Fruit fly (Drosophila melanogaster) whole organism, embryonic: Measurements from ENCODE around the gene aqz.

Experiments used
- Atf-2 ChIP-seq: fragments of 200-800 bp; sonication (Bioruptor generic); optimal IDR thresholded peaks from 2 replicates; lab custom pipeline; 2016; ENCODE audit warnings: missing biosample characterization, missing genetic modification characterization
- B-H2 ChIP-seq: fragments of 200-800 bp; sonication (Bioruptor generic); optimal IDR thresholded peaks from 2 replicates; lab custom pipeline; 2018; ENCODE audit warnings: missing biosample characterization, mild to moderate bottlenecking, missing genetic modification characterization
- CG10274 ChIP-seq: fragments of 200-800 bp; sonication (Bioruptor generic); optimal IDR thresholded peaks from 3 replicates; lab custom pipeline; 2017; ENCODE audit warnings: missing biosample characterization, mild to moderate bottlenecking, missing genetic modification characterization
- CG10462 ChIP-seq: fragments of 200-800 bp; sonication (Bioruptor generic); optimal IDR thresholded peaks from 2 replicates; lab custom pipeline; 2016; ENCODE audit warnings: missing biosample characterization, missing genetic modification characterization
- CG10979 ChIP-seq: fragments of 200-800 bp; sonication (Bioruptor generic); optimal IDR thresholded peaks from 2 replicates; lab custom pipeline; 2018; ENCODE audit warnings: missing biosample characterization, mild to moderate bottlenecking, missing genetic modification characterization, moderate library complexity
- CG12071 ChIP-seq: fragments of 200-800 bp; sonication (Bioruptor generic); optimal IDR thresholded peaks from 3 replicates; lab custom pipeline; 2018; ENCODE audit warnings: missing biosample characterization, mild to moderate bottlenecking, missing genetic modification characterization
- CG12155 ChIP-seq: fragments of 200-800 bp; sonication (Bioruptor generic); optimal IDR thresholded peaks from 3 replicates; lab custom pipeline; 2016; ENCODE audit warnings: missing biosample characterization, missing genetic modification characterization
- CG12744 ChIP-seq: fragments of 200-800 bp; sonication (Bioruptor generic); optimal IDR thresholded peaks from 2 replicates; lab custom pipeline; 2016; ENCODE audit warnings: missing biosample characterization, missing genetic modification characterization
- CG12769 ChIP-seq: fragments of 200-800 bp; sonication (Bioruptor generic); optimal IDR thresholded peaks from 2 replicates; lab custom pipeline; 2019; ENCODE audit warnings: missing biosample characterization, mild to moderate bottlenecking, missing genetic modification characterization, moderate library complexity
- CG1529 ChIP-seq: fragments of 200-800 bp; sonication (Bioruptor generic); optimal IDR thresholded peaks from 3 replicates; lab custom pipeline; 2018; ENCODE audit warnings: missing biosample characterization, missing genetic modification characterization
- CG15479 ChIP-seq: fragments of 200-800 bp; sonication (Bioruptor generic); optimal IDR thresholded peaks from 3 replicates; lab custom pipeline; 2019; ENCODE audit warnings: missing biosample characterization, mild to moderate bottlenecking, missing genetic modification characterization, moderate library complexity
- CG18011 ChIP-seq: fragments of 200-800 bp; sonication (Bioruptor generic); optimal IDR thresholded peaks from 2 replicates; lab custom pipeline; 2017; ENCODE audit warnings: missing biosample characterization, missing genetic modification characterization, mild to moderate bottlenecking, moderate library complexity, missing genotype
- CG2712 ChIP-seq: fragments of 200-800 bp; optimal IDR thresholded peaks from 3 replicates; lab custom pipeline; 2019; ENCODE audit warnings: missing biosample characterization, mild to moderate bottlenecking, missing genetic modification characterization, moderate library complexity
- CG33557 ChIP-seq: fragments of 200-800 bp; sonication (Bioruptor generic); optimal IDR thresholded peaks from 2 replicates; lab custom pipeline; 2019; ENCODE audit warnings: missing biosample characterization, mild to moderate bottlenecking, missing genetic modification characterization, moderate library complexity
- CG3847 ChIP-seq: fragments of 200-800 bp; sonication (Bioruptor generic); IDR thresholded peaks from 2 replicates; pipeline ENCODE4 v1.3.6; 2022; ENCODE audit warnings: missing biosample characterization, missing genetic modification characterization
- CG6854 ChIP-seq: fragments of 200-800 bp; sonication (Bioruptor generic); optimal IDR thresholded peaks from 3 replicates; lab custom pipeline; 2017; ENCODE audit warnings: missing biosample characterization, mild to moderate bottlenecking, missing genetic modification characterization
- CG7357 ChIP-seq: fragments of 200-800 bp; sonication (Bioruptor generic); IDR thresholded peaks from 3 replicates; pipeline ENCODE4 v1.3.6; 2022; ENCODE audit warnings: missing biosample characterization, missing genetic modification characterization
- CG8388 ChIP-seq: fragments of 200-800 bp; sonication (Bioruptor generic); optimal IDR thresholded peaks from 2 replicates; lab custom pipeline; 2019; ENCODE audit warnings: missing biosample characterization, mild to moderate bottlenecking, missing genetic modification characterization, moderate library complexity
- Dek ChIP-seq: fragments of 200-800 bp; sonication (Bioruptor generic); optimal IDR thresholded peaks from 3 replicates; lab custom pipeline; 2019; ENCODE audit warnings: missing biosample characterization, mild to moderate bottlenecking, missing genetic modification characterization, moderate library complexity
- Dp ChIP-seq: fragments of 200-800 bp; sonication (Bioruptor generic); optimal IDR thresholded peaks from 2 replicates; lab custom pipeline; 2018; ENCODE audit warnings: missing biosample characterization, mild to moderate bottlenecking, missing genetic modification characterization, moderate library complexity
- Dref ChIP-seq: fragments of 200-800 bp; sonication (Bioruptor generic); IDR thresholded peaks from 2 replicates; pipeline ENCODE4 v1.3.6; 2022; ENCODE audit warnings: missing biosample characterization, missing genetic modification characterization
- Ets65A ChIP-seq: fragments of 200-800 bp; sonication (Bioruptor generic); peaks from one replicate; lab custom pipeline; 2016; ENCODE audit warnings: missing biosample characterization, missing genetic modification characterization
- HmgD ChIP-seq: fragments of 200-800 bp; sonication (Bioruptor generic); optimal IDR thresholded peaks from 3 replicates; lab custom pipeline; 2016; ENCODE audit warnings: missing biosample characterization, missing genetic modification characterization
- Hmx ChIP-seq: fragments of 200-800 bp; sonication (Bioruptor generic); optimal IDR thresholded peaks from 2 replicates; lab custom pipeline; 2016; ENCODE audit warnings: missing biosample characterization, missing genetic modification characterization
- Nf-YB ChIP-seq: fragments of 200-800 bp; sonication (Bioruptor generic); optimal IDR thresholded peaks from 3 replicates; lab custom pipeline; 2019; ENCODE audit warnings: missing biosample characterization, mild to moderate bottlenecking, missing genetic modification characterization, moderate library complexity
- Oli ChIP-seq: fragments of 200-800 bp; sonication (Bioruptor generic); optimal IDR thresholded peaks from 2 replicates; lab custom pipeline; 2018; ENCODE audit warnings: missing biosample characterization, mild to moderate bottlenecking, missing genetic modification characterization, moderate library complexity
- ac ChIP-seq: fragments of 200-800 bp; sonication (Bioruptor generic); optimal IDR thresholded peaks from 3 replicates; lab custom pipeline; 2017; ENCODE audit warnings: missing biosample characterization, mild to moderate bottlenecking, missing genetic modification characterization
- ara ChIP-seq: fragments of 200-800 bp; sonication (Bioruptor generic); IDR thresholded peaks from 2 replicates; pipeline ENCODE4 v1.3.6; 2022; ENCODE audit warnings: missing biosample characterization, missing genetic modification characterization
- chinmo ChIP-seq: fragments of 200-800 bp; sonication (Bioruptor generic); IDR thresholded peaks from 4 replicates; pipeline ENCODE4 v1.3.6; 2022; ENCODE audit warnings: missing biosample characterization, missing genetic modification characterization; ENCODE audit not compliant: partially characterized antibody
- crc ChIP-seq: fragments of 200-800 bp; sonication (Bioruptor generic); optimal IDR thresholded peaks from 2 replicates; lab custom pipeline; 2016; ENCODE audit warnings: missing biosample characterization, missing genetic modification characterization
- disco-r ChIP-seq: fragments of 200-800 bp; sonication (Bioruptor generic); optimal IDR thresholded peaks from 2 replicates; lab custom pipeline; 2016; ENCODE audit warnings: missing biosample characterization, missing genetic modification characterization
- dmrt99B ChIP-seq: fragments of 200-800 bp; sonication (Bioruptor generic); optimal IDR thresholded peaks from 2 replicates; lab custom pipeline; 2018; ENCODE audit warnings: missing biosample characterization, mild to moderate bottlenecking, missing genetic modification characterization, moderate library complexity
- fd102C ChIP-seq: fragments of 200-800 bp; sonication (Bioruptor generic); optimal IDR thresholded peaks from 2 replicates; lab custom pipeline; 2018; ENCODE audit warnings: missing biosample characterization, mild to moderate bottlenecking, missing genetic modification characterization, moderate library complexity
- fru ChIP-seq: fragments of >200 bp; optimal IDR thresholded peaks from 2 replicates; lab custom pipeline; 2017
- jing ChIP-seq: fragments of 200-800 bp; sonication (Bioruptor generic); optimal IDR thresholded peaks from 2 replicates; lab custom pipeline; 2018; ENCODE audit warnings: missing biosample characterization, mild to moderate bottlenecking, missing genetic modification characterization
- lbe ChIP-seq: fragments of 200-800 bp; sonication (Bioruptor generic); optimal IDR thresholded peaks from 2 replicates; lab custom pipeline; 2016; ENCODE audit warnings: missing biosample characterization, mild to moderate bottlenecking, missing genetic modification characterization
- pum ChIP-seq: fragments of 200-800 bp; sonication (Bioruptor generic); optimal IDR thresholded peaks from 2 replicates; lab custom pipeline; 2016; ENCODE audit warnings: missing biosample characterization, missing genetic modification characterization
- sc ChIP-seq, 3 experiments: fragments of >200 bp in 2 of 3; fragments of 200-800 bp in 1 of 3; sonication (Bioruptor generic) in 1 of 3; optimal IDR thresholded peaks; 2 replicates in 2 of 3; 3 replicates in 1 of 3; lab custom pipeline; 2017; ENCODE audit warnings: mild to moderate bottlenecking in 1 of 3, missing biosample characterization in 1 of 3, missing genetic modification characterization in 1 of 3, missing genetic modification reagents in 1 of 3
- sd ChIP-seq: fragments of 200-800 bp; sonication (Bioruptor generic); optimal IDR thresholded peaks from 3 replicates; lab custom pipeline; 2018; ENCODE audit warnings: missing biosample characterization, mild to moderate bottlenecking, missing genetic modification characterization, moderate library complexity
- sens ChIP-seq: fragments of 200-800 bp; sonication (Bioruptor generic); peaks from one replicate; lab custom pipeline; 2016; ENCODE audit warnings: missing biosample characterization, missing genetic modification characterization
- seq ChIP-seq: fragments of 200-800 bp; sonication (Bioruptor generic); IDR thresholded peaks from 2 replicates; pipeline ENCODE4 v1.3.6; 2022; ENCODE audit warnings: missing biosample characterization, missing genetic modification characterization
- so ChIP-seq: fragments of 200-800 bp; sonication (Bioruptor generic); IDR thresholded peaks from 3 replicates; pipeline ENCODE4 v1.3.6; 2022; ENCODE audit warnings: missing biosample characterization, missing genetic modification characterization
- sr ChIP-seq: fragments of 200-800 bp; sonication (Bioruptor generic); IDR thresholded peaks from 3 replicates; pipeline ENCODE4 v1.3.6; 2022; ENCODE audit warnings: missing biosample characterization, missing genetic modification characterization
- twi ChIP-seq: fragments of 200-800 bp; optimal IDR thresholded peaks from 2 replicates; lab custom pipeline; 2019; ENCODE audit warnings: missing biosample characterization, mild to moderate bottlenecking, missing genetic modification characterization, moderate library complexity
- usp ChIP-seq: fragments of >200 bp; optimal IDR thresholded peaks from 2 replicates; lab custom pipeline; 2017; ENCODE audit warnings: missing biosample characterization, missing genetic modification characterization
- vvl ChIP-seq: fragments of 200-800 bp; sonication (Bioruptor generic); IDR thresholded peaks from 2 replicates; pipeline ENCODE4 v1.3.6; 2022; ENCODE audit warnings: missing biosample characterization, missing genetic modification characterization

aqz gene

DNA sequence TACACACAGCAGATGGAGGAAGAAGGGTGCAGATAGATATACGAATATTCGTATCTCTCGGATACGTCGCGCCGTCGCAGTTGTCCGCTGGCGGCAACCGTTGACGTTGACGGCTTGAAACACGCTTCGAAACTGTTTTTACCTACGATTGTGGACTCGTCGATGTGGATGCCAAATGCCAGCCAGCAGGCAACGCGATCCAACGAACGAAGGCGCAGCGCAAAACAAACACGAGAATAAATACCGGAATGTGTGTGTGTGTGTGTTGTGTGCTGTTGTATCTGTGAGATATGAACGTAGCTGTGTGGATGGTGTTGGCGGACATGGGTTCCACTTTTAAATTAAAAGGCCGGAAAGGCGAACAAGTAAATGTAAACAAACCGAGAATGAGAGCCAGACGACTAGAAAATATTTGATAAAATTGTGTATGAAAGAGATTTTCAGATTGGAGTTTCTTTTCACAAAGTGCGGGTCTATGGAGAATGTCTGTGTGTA lies 25.7 kb upstream of the aqz start (continued):
- TF ChIP-seq fd102C (GFP tag; lab: Kevin White, UChicago), result peak; percentile 36
- peak; percentile 50 for TF ChIP-seq CG33557
- peak; percentile 53 for TF ChIP-seq CG18011 (GFP tag; lab: Kevin White, UChicago)
- TF ChIP-seq ac (GFP tag; lab: Kevin White, UChicago), result peak; percentile 12
- TF ChIP-seq disco-r (GFP tag; lab: Kevin White, UChicago), result peak; percentile 34
- peak; percentile 65 for TF ChIP-seq Nf-YB (GFP tag; lab: Kevin White, UChicago)
- TF ChIP-seq pum (GFP tag; lab: Kevin White, UChicago), result no peak
- no peak for TF ChIP-seq Atf-2 (GFP tag; lab: Kevin White, UChicago)
- no peak for TF ChIP-seq jing (GFP tag; lab: Kevin White, UChicago)
- TF ChIP-seq CG12744 (GFP tag; lab: Kevin White, UChicago), result peak; percentile 17
- no peak for TF ChIP-seq usp (GFP tag; lab: Kevin White, UChicago)
- TF ChIP-seq so (GFP tag; lab: Robert Waterston, UW), result peak; percentile 73; the same call in 1 of the 3 replicates
- peak; percentile 43 for TF ChIP-seq dmrt99B
- TF ChIP-seq CG8388 (GFP tag; lab: Kevin White, UChicago), result peak; percentile 15
- TF ChIP-seq twi (tag; lab: Kevin White, UChicago), result peak; percentile 48
- TF ChIP-seq CG10274 (GFP tag; lab: Kevin White, UChicago), result no peak
- no peak for TF ChIP-seq Hmx (GFP tag; lab: Kevin White, UChicago)

DNA sequence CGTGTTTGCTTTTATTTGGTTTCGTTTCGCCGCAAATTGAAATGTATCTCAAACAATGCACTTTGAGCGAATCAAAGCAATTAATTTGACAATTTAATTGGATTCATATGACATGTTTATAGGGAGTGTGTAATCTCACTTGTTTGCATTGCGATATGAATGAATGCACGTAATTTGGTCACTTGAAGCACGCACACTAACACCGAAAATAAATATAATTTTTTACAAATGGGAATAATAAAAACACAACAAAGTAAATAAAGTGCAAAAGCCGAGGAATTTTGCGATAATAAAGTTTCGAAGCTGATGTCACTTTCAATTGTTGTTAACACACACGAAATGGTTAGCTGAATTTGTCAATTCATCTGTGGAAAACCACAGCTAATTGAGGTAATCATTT lies 24.5 kb upstream of the aqz start:
- TF ChIP-seq chinmo (GFP tag; lab: Robert Waterston, UW), result 0 out of 4 replicates have a peak, but pooled peaks have one; percentile 5
- peak; percentile 34 for TF ChIP-seq lbe (GFP tag; lab: Kevin White, UChicago)
- no peak for TF ChIP-seq CG12769 (tag; lab: Kevin White, UChicago)

DNA sequence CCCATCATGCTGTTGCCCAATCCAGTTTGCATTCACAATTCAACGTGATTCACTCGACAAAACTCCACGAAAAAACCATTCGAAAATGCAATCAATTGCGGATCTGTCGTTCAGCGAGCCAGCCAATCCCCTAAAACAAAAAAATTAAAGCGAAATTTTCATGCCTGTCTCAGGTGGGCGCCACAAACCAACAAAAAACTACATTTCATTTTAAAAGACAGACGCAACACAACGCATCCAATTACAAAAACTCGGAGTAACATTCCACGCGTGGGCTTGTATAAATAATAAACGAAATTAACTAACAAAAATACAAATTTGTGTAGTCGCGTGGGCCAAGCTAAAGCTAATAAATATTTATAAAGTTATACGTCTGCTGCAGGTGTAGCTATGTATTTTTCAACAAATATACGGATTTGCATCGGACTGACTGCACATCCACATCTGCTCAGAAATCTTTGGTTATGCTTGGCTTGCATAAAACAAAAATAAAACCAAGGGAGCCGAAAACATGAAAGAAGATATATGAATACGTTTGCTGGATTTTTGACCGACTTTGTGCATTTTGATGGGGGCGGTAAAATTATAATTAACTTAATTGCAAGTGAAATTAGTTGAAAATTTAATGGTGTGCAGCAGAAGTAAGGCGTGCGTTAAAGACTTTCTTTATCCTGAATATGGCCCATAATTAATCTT lies 23.6 kb upstream of the aqz start:
- TF ChIP-seq sr (GFP tag; lab: Robert Waterston, UW) (peak; percentile 52; the same call in 1 of the 3 replicates), sd (peak; percentile 87), Ets65A (peak; percentile 71), CG6854 (GFP tag; lab: Kevin White, UChicago) (no peak), sens (GFP tag; lab: Kevin White, UChicago) (peak; percentile 74), vvl (GFP tag; lab: Robert Waterston, UW) (peak; percentile 50; the same call in 1 of the 2 replicates), CG1529 (peak; percentile 16), Dp (GFP tag; lab: Kevin White, UChicago) (no peak), crc (GFP tag; lab: Kevin White, UChicago) (no peak), CG7357 (no peak)

DNA sequence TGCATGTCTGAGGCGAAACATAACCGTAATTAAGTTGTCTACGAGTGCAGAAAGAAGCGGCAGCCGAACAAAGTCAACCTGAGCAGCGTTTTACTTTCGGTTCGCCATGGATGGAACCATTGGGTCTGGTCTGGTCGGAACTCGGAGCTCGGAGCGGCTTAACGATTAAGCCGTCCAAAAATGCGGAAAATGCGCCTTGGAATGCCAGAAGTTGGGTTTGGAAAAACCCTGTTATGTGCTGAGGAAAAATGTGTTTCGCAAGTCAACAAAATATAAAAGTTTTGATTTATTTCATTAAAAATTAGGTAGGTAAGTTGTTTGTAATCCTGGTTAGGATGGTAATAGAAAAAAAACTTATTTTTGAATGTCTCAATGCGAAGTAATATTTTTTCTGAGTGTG lies 21.1 kb upstream of the aqz start:
- TF ChIP-seq sc (optimal IDR thresholded peaks at IDR 0.05; lab: Kevin White, UChicago) (no peak), sc (GFP tag; optimal IDR thresholded peaks at IDR 0.05; lab: Kevin White, UChicago) (no peak), Dek (tag; lab: Kevin White, UChicago) (no peak), CG2712 (peak; percentile 19), CG10979 (tag; lab: Kevin White, UChicago) (peak; percentile 24), Oli (no peak), CG3847 (GFP tag; lab: Robert Waterston, UW) (no peak), fru (lab: Kevin White, UChicago) (no peak), ara (GFP tag; lab: Robert Waterston, UW) (0 out of 2 replicates have a peak, but pooled peaks have one; percentile 34), seq (GFP tag; lab: Robert Waterston, UW) (no peak), CG12071 (GFP tag; lab: Kevin White, UChicago) (no peak), B-H2 (GFP tag; lab: Kevin White, UChicago) (no peak), CG10462 (GFP tag; lab: Kevin White, UChicago) (no peak), Dref (GFP tag; lab: Robert Waterston, UW) (no peak), Ets65A (peak; percentile 59), HmgD (GFP tag; lab: Kevin White, UChicago) (no peak), CG15479 (no peak), CG12155 (GFP tag; lab: Kevin White, UChicago) (no peak)
